Fruit fly (Drosophila melanogaster): ENCODE results near the gene CG8611.

The CG8611 gene

DNA sequence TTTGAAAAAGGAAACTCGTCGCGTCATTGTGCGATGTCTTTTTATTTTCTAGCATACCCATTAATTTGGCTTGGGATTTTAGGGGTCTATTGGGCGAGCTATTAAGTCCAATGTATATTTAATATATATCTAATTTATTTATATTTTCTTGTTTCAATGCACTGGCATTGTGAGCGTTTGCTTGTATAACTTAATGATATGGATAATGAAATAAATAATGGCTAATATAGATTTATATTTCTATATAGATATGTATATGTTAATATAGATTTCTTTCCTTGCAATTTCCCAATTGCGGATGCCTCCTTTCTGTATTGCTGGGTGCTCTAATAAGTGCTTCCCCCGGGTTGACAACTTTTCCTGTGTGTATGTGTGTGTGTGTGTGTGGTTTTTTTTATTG is 49.6 kb upstream of the CG8611 start (continued):
- TF ChIP-seq CG2202 (tag; optimal IDR thresholded peaks at IDR 0.05) (no peak), CG6854 (GFP tag; optimal IDR thresholded peaks at IDR 0.05) (no peak), CG2889 (GFP tag; IDR thresholded peaks at IDR 0.05) (no peak), Meics (GFP tag; optimal IDR thresholded peaks at IDR 0.05) (no peak), CG42726 (GFP tag; IDR thresholded peaks at IDR 0.05; ENCODE audit: partially characterized antibody) (no peak), CG5953 (GFP tag; IDR thresholded peaks at IDR 0.05) (no peak), Opbp (GFP tag; IDR thresholded peaks at IDR 0.05; ENCODE audit: partially characterized antibody) (no peak), CG2875 (GFP tag; optimal IDR thresholded peaks at IDR 0.05) (no peak), sqz (GFP tag; optimal IDR thresholded peaks at IDR 0.05) (no peak), Ravus (GFP tag; IDR thresholded peaks at IDR 0.05) (no peak), tup (GFP tag; optimal IDR thresholded peaks at IDR 0.05) (no peak), Kr (GFP tag; optimal IDR thresholded peaks at IDR 0.05) (no peak), Oaz (GFP tag; IDR thresholded peaks at IDR 0.05) (no peak), CG6791 (GFP tag; IDR thresholded peaks at IDR 0.05; ENCODE audit: partially characterized antibody) (no peak), Dll (GFP tag; IDR thresholded peaks at IDR 0.05; ENCODE audit: partially characterized antibody) (no peak), Dip2 (GFP tag; IDR thresholded peaks at IDR 0.05) (no peak), Fer1 (GFP tag; optimal IDR thresholded peaks at IDR 0.05) (no peak), CG10366 (GFP tag; IDR thresholded peaks at IDR 0.05) (no peak), CG31388 (GFP tag; optimal IDR thresholded peaks at IDR 0.05) (no peak), vnd (GFP tag; IDR thresholded peaks at IDR 0.05; ENCODE audit: partially characterized antibody) (no peak), mld (GFP tag; IDR thresholded peaks at IDR 0.05; ENCODE audit: partially characterized antibody) (no peak), bbx (GFP tag; IDR thresholded peaks at IDR 0.05; ENCODE audit: partially characterized antibody) (no peak), Sox100B (GFP tag; optimal IDR thresholded peaks at IDR 0.05) (peak; percentile 31), Abd-B (GFP tag; optimal IDR thresholded peaks at IDR 0.05) (peak; percentile 32), Atf-2 (GFP tag; optimal IDR thresholded peaks at IDR 0.05) (no peak), CG6654 (GFP tag; optimal IDR thresholded peaks at IDR 0.05) (no peak), pb (GFP tag; optimal IDR thresholded peaks at IDR 0.05) (no peak), CG17568 (GFP tag; optimal IDR thresholded peaks at IDR 0.05) (no peak), pnt (GFP tag; optimal IDR thresholded peaks at IDR 0.05) (no peak), zfh1 (GFP tag; IDR thresholded peaks at IDR 0.05) (no peak), bigmax (GFP tag; optimal IDR thresholded peaks at IDR 0.05) (no peak), az2 (GFP tag; optimal IDR thresholded peaks at IDR 0.05) (peak; percentile 9), CG34376 (GFP tag; optimal IDR thresholded peaks at IDR 0.05) (no peak), CG14860 (GFP tag; IDR thresholded peaks at IDR 0.05; ENCODE audit: partially characterized antibody) (no peak), Atf6 (GFP tag; IDR thresholded peaks at IDR 0.05) (no peak), Max (GFP tag; optimal IDR thresholded peaks at IDR 0.05) (no peak), Drgx (GFP tag; IDR thresholded peaks at IDR 0.05) (no peak), dmrt11E (tag; optimal IDR thresholded peaks at IDR 0.05) (peak; percentile 82), CG11696 (GFP tag; IDR thresholded peaks at IDR 0.05) (no peak), Bgb (GFP tag; IDR thresholded peaks at IDR 0.05; ENCODE audit: partially characterized antibody) (no peak), so (GFP tag; IDR thresholded peaks at IDR 0.05) (no peak), ci (GFP tag; IDR thresholded peaks at IDR 0.05) (no peak), CG4617 (GFP tag; optimal IDR thresholded peaks at IDR 0.05; ENCODE audit: borderline replicate concordance) (no peak), dysf (GFP tag; IDR thresholded peaks at IDR 0.05) (no peak), Ptx1 (GFP tag; IDR thresholded peaks at IDR 0.05) (0 out of 2 replicates have a peak, but pooled peaks have one; percentile 8), shn (GFP tag; optimal IDR thresholded peaks at IDR 0.05) (no peak), sens (GFP tag) (no peak), Vsx1 (GFP tag; optimal IDR thresholded peaks at IDR 0.05) (no peak), sc (optimal IDR thresholded peaks at IDR 0.05) (no peak), sc (GFP tag; optimal IDR thresholded peaks at IDR 0.05) (peak; percentile 43), CG8388 (GFP tag; optimal IDR thresholded peaks at IDR 0.05) (peak; percentile 48), Six4 (GFP tag; optimal IDR thresholded peaks at IDR 0.05) (no peak)
